Worm (Caenorhabditis elegans) whole organism, L1 larva: ENCODE measurements around the gene C33B4.4.

ENCODE experiments used
- C04F5.9 ChIP-seq: sonication (generic microtip); optimal IDR thresholded peaks from 2 replicates; lab custom pipeline; 2016; ENCODE audit warnings: missing genetic modification characterization, missing compliant biosample characterization
- C16A3.4 ChIP-seq: fragments of 150-350 bp; optimal IDR thresholded peaks from 2 replicates; lab custom pipeline; 2014; ENCODE audit warnings: missing biosample characterization, missing genetic modification characterization
- C34B4.2 ChIP-seq: sonication (generic microtip); optimal IDR thresholded peaks from 2 replicates; lab custom pipeline; 2017; ENCODE audit warnings: mild to moderate bottlenecking, missing genetic modification characterization, missing compliant biosample characterization
- F16B12.6 ChIP-seq: fragments of 150-350 bp; optimal IDR thresholded peaks from 2 replicates; lab custom pipeline; 2014; ENCODE audit warnings: missing biosample characterization, missing genetic modification characterization
- aha-1 ChIP-seq: fragments of 150-350 bp; optimal IDR thresholded peaks from 2 replicates; lab custom pipeline; 2014; ENCODE audit warnings: missing biosample characterization, missing genetic modification characterization
- alr-1 ChIP-seq: fragments of 200-800 bp; sonication (Bioruptor generic); optimal IDR thresholded peaks from 2 replicates; lab custom pipeline; 2018; ENCODE audit warnings: borderline replicate concordance, mild to moderate bottlenecking, missing genetic modification characterization, missing compliant biosample characterization
- ceh-63 ChIP-seq: fragments of 200-800 bp; sonication (Bioruptor generic); optimal IDR thresholded peaks from 2 replicates; lab custom pipeline; 2018; ENCODE audit warnings: mild to moderate bottlenecking, missing genetic modification characterization, missing compliant biosample characterization
- ceh-82 ChIP-seq, 3 experiments: fragments of 150-350 bp in 1 of 3; sonication (generic microtip) in 2 of 3; optimal IDR thresholded peaks; 2 replicates each; lab custom pipeline; 2014 to 2017; ENCODE audit warnings: missing biosample characterization in 3 of 3, missing genetic modification characterization in 3 of 3
- ceh-88 ChIP-seq: fragments of 200-800 bp; sonication (Bioruptor generic); IDR thresholded peaks from 2 replicates; pipeline ENCODE4 v1.3.6; 2022; ENCODE audit warnings: missing genetic modification characterization, missing compliant biosample characterization
- ceh-90 ChIP-seq: sonication (generic microtip); optimal IDR thresholded peaks from 2 replicates; lab custom pipeline; 2016; ENCODE audit warnings: missing genetic modification characterization, missing compliant biosample characterization
- ces-1 ChIP-seq: fragments of 150-350 bp; optimal IDR thresholded peaks from 2 replicates; lab custom pipeline; 2014; ENCODE audit warnings: missing biosample characterization, missing genetic modification reagents, missing genetic modification characterization
- dsc-1 ChIP-seq: sonication (generic microtip); optimal IDR thresholded peaks from 2 replicates; lab custom pipeline; 2016; ENCODE audit warnings: mild to moderate bottlenecking, missing genetic modification characterization, missing compliant biosample characterization
- elt-2 ChIP-seq: sonication (generic microtip); optimal IDR thresholded peaks from 2 replicates; lab custom pipeline; 2016; ENCODE audit warnings: missing genetic modification characterization, mild to moderate bottlenecking, inconsistent platforms, missing compliant biosample characterization, missing genetic modification reagents
- ets-5 ChIP-seq: fragments of 200-800 bp; sonication (Bioruptor generic); IDR thresholded peaks from 2 replicates; pipeline ENCODE4 v1.3.6; 2022; ENCODE audit warnings: missing genetic modification characterization, missing compliant biosample characterization
- fkh-8 ChIP-seq: sonication (generic microtip); optimal IDR thresholded peaks from 2 replicates; lab custom pipeline; 2016; ENCODE audit warnings: mild to moderate bottlenecking, missing genetic modification characterization, missing compliant biosample characterization
- fos-1 ChIP-seq: fragments of 150-350 bp; optimal IDR thresholded peaks from 2 replicates; lab custom pipeline; 2014; ENCODE audit warnings: missing biosample characterization, missing genetic modification characterization
- grh-1 ChIP-seq: fragments of 200-800 bp; sonication (Bioruptor generic); IDR thresholded peaks from 2 replicates; pipeline ENCODE4 v1.3.6; 2022; ENCODE audit warnings: missing genetic modification reagents, missing genetic modification characterization, missing compliant biosample characterization
- hlh-17 ChIP-seq: fragments of 200-800 bp; sonication (Bioruptor generic); optimal IDR thresholded peaks from 2 replicates; lab custom pipeline; 2018; ENCODE audit warnings: missing genetic modification characterization, mild to moderate bottlenecking, missing compliant biosample characterization, moderate library complexity, borderline replicate concordance
- hlh-4 ChIP-seq: sonication (generic microtip); optimal IDR thresholded peaks from 2 replicates; lab custom pipeline; 2016; ENCODE audit warnings: mild to moderate bottlenecking, missing genetic modification characterization, missing compliant biosample characterization
- irx-1 ChIP-seq: sonication (generic microtip); optimal IDR thresholded peaks from 2 replicates; lab custom pipeline; 2016; ENCODE audit warnings: missing genetic modification characterization, missing compliant biosample characterization
- isw-1 ChIP-seq: fragments of 200-800 bp; sonication (Bioruptor generic); IDR thresholded peaks from 2 replicates; pipeline ENCODE4 v1.3.6; 2022; ENCODE audit warnings: missing genetic modification characterization, missing compliant biosample characterization
- lin-14 ChIP-seq: fragments of 200-800 bp; sonication (Bioruptor generic); optimal IDR thresholded peaks from 2 replicates; lab custom pipeline; 2018; ENCODE audit warnings: mild to moderate bottlenecking, missing genetic modification characterization, moderate library complexity, missing compliant biosample characterization
- lin-15B ChIP-seq: fragments of 150-350 bp; sonication (generic microtip); optimal IDR thresholded peaks from 3 replicates; lab custom pipeline; 2014; ENCODE audit warnings: missing biosample characterization, missing genetic modification characterization
- lin-35 ChIP-seq, 2 experiments: fragments of 150-350 bp; optimal IDR thresholded peaks; 2 replicates each; lab custom pipeline; 2014; ENCODE audit warnings: missing biosample characterization in 2 of 2, missing genetic modification characterization in 2 of 2, missing genetic modification reagents in 2 of 2
- lir-3 ChIP-seq: sonication (generic microtip); optimal IDR thresholded peaks from 2 replicates; lab custom pipeline; 2016; ENCODE audit warnings: mild to moderate bottlenecking, missing genetic modification characterization, moderate library complexity, missing compliant biosample characterization; ENCODE audit not compliant: poor library complexity
- mab-9 ChIP-seq: fragments of 200-800 bp; sonication (Bioruptor generic); IDR thresholded peaks from 2 replicates; pipeline ENCODE4 v1.3.6; 2022; ENCODE audit warnings: missing genetic modification reagents, missing genetic modification characterization, missing compliant biosample characterization
- mdl-1 ChIP-seq, 2 experiments: fragments of 150-350 bp; optimal IDR thresholded peaks; 2 replicates each; lab custom pipeline; 2014 to 2017; ENCODE audit warnings: missing biosample characterization in 2 of 2, missing genetic modification characterization in 2 of 2, inconsistent platforms in 1 of 2
- mef-2 ChIP-seq: fragments of 150-350 bp; optimal IDR thresholded peaks from 2 replicates; lab custom pipeline; 2014; ENCODE audit warnings: missing biosample characterization, missing genetic modification characterization
- nhr-20 ChIP-seq: sonication (generic microtip); optimal IDR thresholded peaks from 2 replicates; lab custom pipeline; 2016; ENCODE audit warnings: mild to moderate bottlenecking, missing genetic modification characterization, missing compliant biosample characterization
- nhr-237 ChIP-seq: fragments of 150-350 bp; optimal IDR thresholded peaks from 2 replicates; lab custom pipeline; 2014; ENCODE audit warnings: missing biosample characterization, missing genetic modification characterization
- nhr-47 ChIP-seq: sonication (generic microtip); optimal IDR thresholded peaks from 2 replicates; lab custom pipeline; 2016; ENCODE audit warnings: mild to moderate bottlenecking, missing genetic modification characterization, moderate library complexity, missing compliant biosample characterization
- nhr-71 ChIP-seq: sonication (generic microtip); optimal IDR thresholded peaks from 2 replicates; lab custom pipeline; 2016; ENCODE audit warnings: mild to moderate bottlenecking, missing genetic modification characterization, moderate library complexity, missing compliant biosample characterization
- pqm-1 ChIP-seq: sonication (generic microtip); optimal IDR thresholded peaks from 3 replicates; lab custom pipeline; 2017; ENCODE audit warnings: missing biosample characterization, missing genetic modification characterization
- rnt-1 ChIP-seq: sonication (generic microtip); optimal IDR thresholded peaks from 2 replicates; lab custom pipeline; 2016; ENCODE audit warnings: mild to moderate bottlenecking, missing genetic modification characterization, moderate library complexity, missing compliant biosample characterization
- snpc-4 ChIP-seq: fragments of 150-350 bp; optimal IDR thresholded peaks from 2 replicates; lab custom pipeline; 2014; ENCODE audit warnings: missing biosample characterization, missing genetic modification characterization
- sox-4 ChIP-seq: sonication (generic microtip); optimal IDR thresholded peaks from 2 replicates; lab custom pipeline; 2016; ENCODE audit warnings: missing genetic modification characterization, missing compliant biosample characterization
- sptf-1 ChIP-seq: fragments of 150-350 bp; optimal IDR thresholded peaks from 2 replicates; lab custom pipeline; 2014; ENCODE audit warnings: missing biosample characterization, missing genetic modification characterization
- sup-37 ChIP-seq: fragments of 200-800 bp; sonication (Bioruptor generic); optimal IDR thresholded peaks from 2 replicates; lab custom pipeline; 2018; ENCODE audit warnings: mild to moderate bottlenecking, missing genetic modification characterization, missing compliant biosample characterization
- tbx-2 ChIP-seq: sonication (generic microtip); optimal IDR thresholded peaks from 2 replicates; lab custom pipeline; 2016; ENCODE audit warnings: missing genetic modification characterization, missing compliant biosample characterization
- unc-130 ChIP-seq: fragments of 150-350 bp; optimal IDR thresholded peaks from 2 replicates; lab custom pipeline; 2017; ENCODE audit warnings: missing biosample characterization, missing genetic modification characterization, inconsistent platforms
- unc-30 ChIP-seq: sonication (generic microtip); optimal IDR thresholded peaks from 2 replicates; lab custom pipeline; 2017; ENCODE audit warnings: missing biosample characterization, missing genetic modification characterization
- unc-62 ChIP-seq: fragments of 150-350 bp; optimal IDR thresholded peaks from 2 replicates; lab custom pipeline; 2014; ENCODE audit warnings: missing biosample characterization, missing genetic modification reagents, missing genetic modification characterization
- vab-15 ChIP-seq: sonication (generic microtip); optimal IDR thresholded peaks from 2 replicates; lab custom pipeline; 2017; ENCODE audit warnings: missing genotype, mild to moderate bottlenecking, missing genetic modification characterization, missing compliant biosample characterization
- zip-4 ChIP-seq: fragments of 200-800 bp; sonication (Bioruptor generic); optimal IDR thresholded peaks from 2 replicates; lab custom pipeline; 2018; ENCODE audit warnings: mild to moderate bottlenecking, missing genetic modification characterization, moderate library complexity, missing compliant biosample characterization
- ztf-4 ChIP-seq: fragments of 150-350 bp; optimal IDR thresholded peaks from 2 replicates; lab custom pipeline; 2014; ENCODE audit warnings: missing biosample characterization, missing genetic modification characterization

Gene C33B4.4

ce11 chrII:11353471-11353870 is 29.8 kb downstream of the C33B4.4 start:
- TF ChIP-seq aha-1 (tag; lab: Kevin White, UChicago) (no peak), ceh-63 (GFP tag; lab: Kevin White, UChicago) (no peak), nhr-71 (tag; lab: Kevin White, UChicago) (peak; percentile 14), ces-1 (GFP tag; lab: Kevin White, UChicago) (no peak), lin-15B (no peak), alr-1 (no peak), C34B4.2 (no peak), mab-9 (GFP tag; lab: Robert Waterston, UW) (no peak), lin-35 (GFP tag; optimal IDR thresholded peaks at IDR 0.05; lab: Kevin White, UChicago) (no peak), unc-62 (no peak), ztf-4 (tag; lab: Kevin White, UChicago) (no peak), irx-1 (tag; lab: Kevin White, UChicago) (no peak), isw-1 (GFP tag; lab: Robert Waterston, UW) (no peak), lin-14 (GFP tag; lab: Kevin White, UChicago) (peak; percentile 70), tbx-2 (tag; lab: Kevin White, UChicago) (peak; percentile 62), F16B12.6 (no peak), grh-1 (GFP tag; lab: Robert Waterston, UW) (no peak), nhr-237 (tag; lab: Kevin White, UChicago) (no peak), nhr-47 (peak; percentile 6)

DNA sequence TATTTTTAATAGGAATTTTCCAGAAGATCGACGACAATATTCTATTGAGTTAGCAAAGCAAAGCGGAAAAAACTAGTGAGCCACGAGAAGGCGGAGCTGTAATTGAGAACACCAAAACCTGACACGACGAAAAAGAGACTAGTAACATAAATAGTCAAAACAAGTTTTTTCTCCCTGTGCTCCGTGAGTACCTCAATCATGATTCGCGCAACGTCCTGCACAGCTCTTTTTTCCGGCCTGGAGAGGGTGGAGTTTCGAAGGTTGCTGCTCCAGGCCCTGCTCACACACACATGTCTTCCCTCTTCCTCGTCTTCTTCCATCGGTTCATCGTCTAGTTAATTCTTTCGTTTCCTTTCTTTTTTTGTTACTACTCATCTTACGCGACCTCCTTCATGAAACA is 31.6 kb downstream of the C33B4.4 start, which contains the start of gene clh-2:
Gene clh-2, plus strand, starts transcription at position 301 of the 400 bp plus-strand sequence.
- no peak for TF ChIP-seq C04F5.9 (tag; lab: Kevin White, UChicago)
- TF ChIP-seq nhr-20 (tag; lab: Kevin White, UChicago): no peak

DNA sequence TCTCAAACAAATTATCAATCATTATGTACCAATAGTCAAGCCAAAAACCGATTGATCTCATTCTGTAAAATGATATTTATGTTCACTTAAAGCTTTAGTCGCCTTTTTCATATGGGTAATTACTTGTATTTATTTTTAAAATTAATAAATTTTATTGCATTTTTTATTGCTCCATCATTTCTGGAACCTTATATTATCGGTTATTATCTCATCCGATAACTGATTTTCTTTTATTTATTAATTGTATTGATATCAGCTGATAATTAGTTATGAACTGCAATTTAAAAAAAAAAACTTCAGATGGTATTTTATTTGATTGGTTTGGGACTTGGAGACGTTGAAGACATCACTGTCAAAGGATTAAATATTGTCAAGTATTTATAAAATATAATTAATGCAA is 33.4 kb downstream of the C33B4.4 start, which contains the start of gene dph-5:
Gene dph-5, plus strand, starts transcription at position 301 of the 400 bp plus-strand sequence.
- TF ChIP-seq ets-5 (GFP tag; lab: Robert Waterston, UW) (no peak), pqm-1 (tag; lab: Kevin White, UChicago) (no peak), C04F5.9 (tag; lab: Kevin White, UChicago) (no peak), mef-2 (no peak), mdl-1 (tag; optimal IDR thresholded peaks at IDR 0.05; lab: Kevin White, UChicago) (no peak), unc-62 (no peak), rnt-1 (tag; lab: Kevin White, UChicago) (no peak)

DNA sequence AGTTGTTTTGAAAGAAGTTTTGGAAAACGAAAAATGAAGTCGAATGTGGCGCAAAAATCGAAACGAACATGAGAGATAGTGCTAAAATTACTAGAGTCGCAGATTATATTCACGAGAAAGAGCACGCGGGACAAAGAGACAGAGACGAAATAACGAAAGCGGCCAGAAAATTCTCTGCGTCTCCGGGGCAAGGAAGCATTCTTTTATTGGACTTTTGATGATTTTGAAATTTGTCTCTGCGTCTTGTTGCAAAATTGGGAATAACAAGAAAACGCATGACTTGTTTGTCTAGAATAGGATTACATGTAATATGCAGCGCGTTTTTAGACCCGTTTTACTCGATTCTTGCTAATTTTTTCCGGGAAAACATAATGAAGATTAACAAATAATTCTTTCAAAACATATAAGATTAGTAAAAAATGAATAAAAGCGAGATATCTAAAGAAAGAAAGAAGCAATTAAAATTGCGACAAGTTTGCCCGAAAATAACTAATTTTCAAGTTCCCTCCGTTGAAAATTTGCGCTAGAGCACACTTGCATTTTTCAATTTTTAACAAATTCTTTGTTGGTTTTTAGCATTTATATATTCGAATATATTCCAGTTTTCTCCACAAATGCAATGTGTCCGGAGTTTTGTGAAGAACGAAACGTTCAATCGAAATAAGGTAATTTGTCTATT is 35.2 kb downstream of the C33B4.4 start, which contains the start of the genes B0491.6 and pigm-1:
Gene B0491.6, minus strand, starts transcription at position 466 of the 679 bp plus-strand sequence.
Gene pigm-1, plus strand, starts transcription at position 568 of the 679 bp plus-strand sequence.
- TF ChIP-seq elt-2 (peak; percentile 47), ceh-90 (tag; lab: Kevin White, UChicago) (peak; percentile 6), fkh-8 (tag; lab: Kevin White, UChicago) (peak; percentile 95), sptf-1 (tag; lab: Kevin White, UChicago) (no peak), ceh-63 (GFP tag; lab: Kevin White, UChicago) (no peak), lir-3 (peak; percentile 30), isw-1 (GFP tag; lab: Robert Waterston, UW) (peak; percentile 42), dsc-1 (peak; percentile 98), fos-1 (peak; percentile 27), snpc-4 (tag; lab: Kevin White, UChicago) (peak; percentile 52), C16A3.4 (tag; lab: Kevin White, UChicago) (peak; percentile 52), rnt-1 (tag; lab: Kevin White, UChicago) (peak; percentile 29), ets-5 (GFP tag; lab: Robert Waterston, UW) (no peak), zip-4 (no peak), ceh-88 (no peak; the same call in 1 of the 2 replicates), grh-1 (GFP tag; lab: Robert Waterston, UW) (no peak), sox-4 (peak; percentile 75), hlh-17 (no peak), ztf-4 (tag; lab: Kevin White, UChicago) (peak; percentile 9), ceh-82 (tag; optimal IDR thresholded peaks at IDR 0.05; lab: Kevin White, UChicago) (peak; percentile 12 to 45 (median 44)), hlh-4 (tag; lab: Kevin White, UChicago) (no peak), lin-15B (peak; percentile 12), nhr-20 (tag; lab: Kevin White, UChicago) (peak; percentile 68), unc-130 (tag; lab: Kevin White, UChicago) (peak; percentile 63), unc-62 (no peak), unc-30 (no peak), sup-37 (no peak), vab-15 (tag; lab: Kevin White, UChicago) (no peak)
